Fruit fly (Drosophila melanogaster): ENCODE results near the gene CG1090.

Gene CG1090

DNA sequence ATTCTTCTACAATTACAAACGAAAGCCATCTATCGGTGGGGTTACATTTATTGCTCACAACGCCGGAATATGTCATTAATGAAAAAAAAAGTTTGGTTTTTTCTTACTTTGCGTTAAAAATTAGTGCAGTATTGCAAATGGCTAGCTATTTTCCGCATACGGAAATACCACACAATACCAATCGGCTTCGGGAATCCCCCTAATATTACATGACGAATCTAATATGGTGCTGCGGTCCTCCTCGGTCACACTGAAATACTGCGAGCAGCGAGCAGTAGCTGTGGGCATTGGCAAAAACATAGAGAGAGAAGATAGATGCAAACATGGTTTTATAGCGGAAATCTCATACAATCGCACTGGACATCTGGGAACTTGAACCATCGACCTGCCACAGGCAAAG lies 27.8 kb downstream of the CG1090 start, which contains the start of gene tub (continued):
- no peak for TF ChIP-seq CG18764 (GFP tag; optimal IDR thresholded peaks at IDR 0.05)
- peak; percentile 35 for TF ChIP-seq ewg (GFP tag; optimal IDR thresholded peaks at IDR 0.05)
- TF ChIP-seq gsb-n (tag; optimal IDR thresholded peaks at IDR 0.05): no peak
- no peak for TF ChIP-seq Abd-B (GFP tag; optimal IDR thresholded peaks at IDR 0.05)
- no peak for TF ChIP-seq disco-r (GFP tag; optimal IDR thresholded peaks at IDR 0.05)
- TF ChIP-seq Lhr (GFP tag; optimal IDR thresholded peaks at IDR 0.05): peak; percentile 62
- TF ChIP-seq Mrtf (GFP tag; IDR thresholded peaks at IDR 0.05): no peak
- TF ChIP-seq ara (GFP tag; IDR thresholded peaks at IDR 0.05): peak; percentile 6; the same call in 1 of the 2 replicates
- TF ChIP-seq CG43689 (GFP tag; IDR thresholded peaks at IDR 0.05): no peak
- no peak for TF ChIP-seq cwo (GFP tag; optimal IDR thresholded peaks at IDR 0.05)
- TF ChIP-seq CrebB (tag; optimal IDR thresholded peaks at IDR 0.05): peak; percentile 32
- no peak for TF ChIP-seq stc (GFP tag; IDR thresholded peaks at IDR 0.05)
- no peak for TF ChIP-seq CG10147 (GFP tag; optimal IDR thresholded peaks at IDR 0.05)
- TF ChIP-seq chm (GFP tag; IDR thresholded peaks at IDR 0.05): no peak
- no peak for TF ChIP-seq CG15696 (tag; optimal IDR thresholded peaks at IDR 0.05)
- TF ChIP-seq CG8359 (GFP tag; optimal IDR thresholded peaks at IDR 0.05; ENCODE audit: borderline replicate concordance): no peak
- no peak for TF ChIP-seq wdn (GFP tag; IDR thresholded peaks at IDR 0.05)
- peak; percentile 32; the same call in 1 of the 2 replicates for TF ChIP-seq Atf6 (GFP tag; IDR thresholded peaks at IDR 0.05)
- TF ChIP-seq pfk (GFP tag; optimal IDR thresholded peaks at IDR 0.05): no peak
- TF ChIP-seq klu (GFP tag; IDR thresholded peaks at IDR 0.05): no peak
- TF ChIP-seq CG7357 (GFP tag; IDR thresholded peaks at IDR 0.05): no peak
- TF ChIP-seq ftz-f1 (GFP tag; optimal IDR thresholded peaks at IDR 0.05): peak; percentile 22
- TF ChIP-seq CG2202 (tag; optimal IDR thresholded peaks at IDR 0.05): no peak
- peak; percentile 44 for TF ChIP-seq PHDP (tag; optimal IDR thresholded peaks at IDR 0.05)
- no peak for TF ChIP-seq H2.0 (GFP tag; IDR thresholded peaks at IDR 0.05)
- TF ChIP-seq CG7928 (GFP tag; optimal IDR thresholded peaks at IDR 0.05): no peak
- no peak for TF ChIP-seq Spps (tag; optimal IDR thresholded peaks at IDR 0.05)
- TF ChIP-seq dan (GFP tag; IDR thresholded peaks at IDR 0.05): no peak
- no peak for TF ChIP-seq CG30431 (GFP tag; optimal IDR thresholded peaks at IDR 0.05)
- no peak for TF ChIP-seq CG4404 (GFP tag; IDR thresholded peaks at IDR 0.05)
- peak; percentile 73 for TF ChIP-seq CG7987 (GFP tag; optimal IDR thresholded peaks at IDR 0.05)
- no peak for TF ChIP-seq slou (GFP tag; optimal IDR thresholded peaks at IDR 0.05)
- TF ChIP-seq Antp (GFP tag; optimal IDR thresholded peaks at IDR 0.05): peak; percentile 35
- no peak for TF ChIP-seq CG4854 (GFP tag; optimal IDR thresholded peaks at IDR 0.05)
- TF ChIP-seq ATbp (GFP tag; optimal IDR thresholded peaks at IDR 0.05): no peak
- peak; percentile 34 for TF ChIP-seq CG17359 (tag; optimal IDR thresholded peaks at IDR 0.05)
- no peak for TF ChIP-seq Aef1 (GFP tag; IDR thresholded peaks at IDR 0.05)
- no peak for TF ChIP-seq unpg (GFP tag; optimal IDR thresholded peaks at IDR 0.05)
- TF ChIP-seq zfh1 (GFP tag; IDR thresholded peaks at IDR 0.05): peak; percentile 66; the same call in 2 of the 3 replicates
- no peak for TF ChIP-seq tna (GFP tag; IDR thresholded peaks at IDR 0.05; ENCODE audit: partially characterized antibody)
- TF ChIP-seq hbn (GFP tag; IDR thresholded peaks at IDR 0.05; ENCODE audit: partially characterized antibody): no peak
- TF ChIP-seq NK7.1 (GFP tag; optimal IDR thresholded peaks at IDR 0.05): peak; percentile 8
- no peak for TF ChIP-seq CG14050 (GFP tag; IDR thresholded peaks at IDR 0.05)
- peak; percentile 36 for TF ChIP-seq kay (GFP tag; optimal IDR thresholded peaks at IDR 0.05)
- TF ChIP-seq CG5180 (GFP tag; optimal IDR thresholded peaks at IDR 0.05): no peak
- no peak for TF ChIP-seq lbe (GFP tag; optimal IDR thresholded peaks at IDR 0.05)
- TF ChIP-seq run (tag; optimal IDR thresholded peaks at IDR 0.05): no peak
- no peak for TF ChIP-seq CG7745 (tag; optimal IDR thresholded peaks at IDR 0.05)
- 0 out of 2 replicates have a peak, but pooled peaks have one; percentile 39 for TF ChIP-seq CG32767 (GFP tag; IDR thresholded peaks at IDR 0.05)
- TF ChIP-seq CG3281 (GFP tag; optimal IDR thresholded peaks at IDR 0.05): peak; percentile 47
- peak; percentile 33 to 56 for TF ChIP-seq dpn (GFP tag; optimal IDR thresholded peaks at IDR 0.05)

Data from whole organism, embryonic.